Worm (Caenorhabditis elegans) whole organism, L2 larva: Measurements from ENCODE around the gene C29G2.6.

ENCODE experiments used
- C34F6.9 ChIP-seq: fragments of 150-350 bp; optimal IDR thresholded peaks from 2 replicates; lab custom pipeline; 2014; ENCODE audit warnings: missing biosample characterization, missing genetic modification characterization
- F13H6.1 ChIP-seq: sonication (generic microtip); optimal IDR thresholded peaks from 2 replicates; lab custom pipeline; 2016; ENCODE audit warnings: missing genetic modification characterization, missing compliant biosample characterization
- Y55F3AM.14 ChIP-seq: fragments of 200-800 bp; sonication (Bioruptor generic); optimal IDR thresholded peaks from 2 replicates; lab custom pipeline; 2018; ENCODE audit warnings: mild to moderate bottlenecking, missing genetic modification characterization, missing compliant biosample characterization
- alr-1 ChIP-seq: fragments of 150-350 bp; optimal IDR thresholded peaks from 2 replicates; lab custom pipeline; 2014; ENCODE audit warnings: missing biosample characterization, missing genetic modification characterization
- aly-2 ChIP-seq: fragments of 150-350 bp; optimal IDR thresholded peaks from 2 replicates; lab custom pipeline; 2014; ENCODE audit warnings: missing biosample characterization, missing genetic modification characterization
- blmp-1 ChIP-seq: sonication (generic microtip); optimal IDR thresholded peaks from 2 replicates; lab custom pipeline; 2017; ENCODE audit warnings: missing genetic modification characterization, mild to moderate bottlenecking, missing compliant biosample characterization, antibody characterized with exemption, moderate library complexity; ENCODE audit not compliant: insufficient read depth
- ceh-16 ChIP-seq: fragments of 150-350 bp; optimal IDR thresholded peaks from 2 replicates; lab custom pipeline; 2014; ENCODE audit warnings: missing biosample characterization, missing genetic modification characterization
- ceh-82 ChIP-seq: fragments of 150-350 bp; optimal IDR thresholded peaks from 2 replicates; lab custom pipeline; 2014; ENCODE audit warnings: missing biosample characterization, missing genetic modification characterization
- crh-2 ChIP-seq: sonication (generic microtip); optimal IDR thresholded peaks from 2 replicates; lab custom pipeline; 2017; ENCODE audit warnings: missing biosample characterization, missing genetic modification characterization
- dmd-4 ChIP-seq: sonication (generic microtip); optimal IDR thresholded peaks from 2 replicates; lab custom pipeline; 2017; ENCODE audit warnings: missing biosample characterization, missing genetic modification characterization
- egl-27 ChIP-seq: sonication (generic microtip); optimal IDR thresholded peaks from 3 replicates; lab custom pipeline; 2017; ENCODE audit warnings: missing biosample characterization, missing genetic modification reagents, missing genetic modification characterization
- elt-1 ChIP-seq: fragments of 150-350 bp; optimal IDR thresholded peaks from 2 replicates; lab custom pipeline; 2014; ENCODE audit warnings: missing biosample characterization, missing genetic modification characterization
- elt-3 ChIP-seq: sonication (generic microtip); optimal IDR thresholded peaks from 2 replicates; lab custom pipeline; 2017; ENCODE audit warnings: missing biosample characterization, missing genetic modification characterization
- fos-1 ChIP-seq: fragments of 150-350 bp; optimal IDR thresholded peaks from 2 replicates; lab custom pipeline; 2014; ENCODE audit warnings: missing biosample characterization, missing genetic modification characterization
- gmeb-1 ChIP-seq: fragments of 150-350 bp; optimal IDR thresholded peaks from 2 replicates; lab custom pipeline; 2014; ENCODE audit warnings: missing biosample characterization, missing genetic modification characterization
- lin-11 ChIP-seq: fragments of 150-350 bp; sonication (generic microtip); optimal IDR thresholded peaks from 2 replicates; lab custom pipeline; 2014; ENCODE audit warnings: missing biosample characterization, missing genetic modification characterization, inconsistent platforms, mixed read lengths
- lin-13 ChIP-seq: fragments of 150-350 bp; optimal IDR thresholded peaks from 2 replicates; lab custom pipeline; 2014; ENCODE audit warnings: missing biosample characterization, missing genetic modification reagents, missing genetic modification characterization
- lsy-2 ChIP-seq, 2 experiments: fragments of 150-350 bp in 1 of 2; sonication (generic microtip) in 1 of 2; optimal IDR thresholded peaks; 2 replicates each; lab custom pipeline; 2014 to 2017; ENCODE audit warnings: missing biosample characterization in 2 of 2, missing genetic modification characterization in 2 of 2
- mab-5 ChIP-seq: fragments of 150-350 bp; optimal IDR thresholded peaks from 2 replicates; lab custom pipeline; 2014; ENCODE audit warnings: missing biosample characterization, missing genetic modification characterization
- mdl-1 ChIP-seq, 2 experiments: fragments of 150-350 bp in 1 of 2; sonication (generic microtip) in 1 of 2; optimal IDR thresholded peaks; 2 replicates each; lab custom pipeline; 2017; ENCODE audit warnings: missing biosample characterization in 2 of 2, missing genetic modification characterization in 2 of 2
- nhr-10 ChIP-seq: sonication (generic microtip); optimal IDR thresholded peaks from 2 replicates; lab custom pipeline; 2017; ENCODE audit warnings: missing biosample characterization, missing genetic modification characterization
- nhr-11 ChIP-seq: fragments of 150-350 bp; optimal IDR thresholded peaks from 2 replicates; lab custom pipeline; 2014; ENCODE audit warnings: missing biosample characterization, missing genetic modification characterization
- nhr-12 ChIP-seq: fragments of 150-350 bp; optimal IDR thresholded peaks from 2 replicates; lab custom pipeline; 2014; ENCODE audit warnings: missing biosample characterization, missing genetic modification characterization
- nhr-129 ChIP-seq: fragments of 150-350 bp; optimal IDR thresholded peaks from 2 replicates; lab custom pipeline; 2014; ENCODE audit warnings: missing biosample characterization, missing genetic modification characterization
- nhr-21 ChIP-seq: fragments of 150-350 bp; optimal IDR thresholded peaks from 2 replicates; lab custom pipeline; 2014; ENCODE audit warnings: missing biosample characterization, missing genetic modification characterization
- nhr-23 ChIP-seq: fragments of 150-350 bp; optimal IDR thresholded peaks from 2 replicates; lab custom pipeline; 2014; ENCODE audit warnings: missing biosample characterization, missing genetic modification reagents, missing genetic modification characterization
- nhr-237 ChIP-seq: fragments of 150-350 bp; optimal IDR thresholded peaks from 2 replicates; lab custom pipeline; 2014; ENCODE audit warnings: missing biosample characterization, missing genetic modification characterization
- nhr-25 ChIP-seq: fragments of 150-350 bp; sonication (generic microtip); optimal IDR thresholded peaks from 3 replicates; lab custom pipeline; 2014; ENCODE audit warnings: missing biosample characterization, missing genetic modification characterization
- nhr-6 ChIP-seq: fragments of 150-350 bp; optimal IDR thresholded peaks from 2 replicates; lab custom pipeline; 2014; ENCODE audit warnings: missing biosample characterization, missing genetic modification characterization
- nhr-77 ChIP-seq: fragments of 150-350 bp; optimal IDR thresholded peaks from 2 replicates; lab custom pipeline; 2014; ENCODE audit warnings: missing biosample characterization, missing genetic modification characterization
- peb-1 ChIP-seq: fragments of 150-350 bp; optimal IDR thresholded peaks from 2 replicates; lab custom pipeline; 2014; ENCODE audit warnings: missing biosample characterization, missing genetic modification characterization
- sem-4 ChIP-seq: fragments of 150-350 bp; optimal IDR thresholded peaks from 2 replicates; lab custom pipeline; 2014; ENCODE audit warnings: missing biosample characterization, missing genetic modification reagents, missing genetic modification characterization
- sma-3 ChIP-seq: sonication (generic microtip); optimal IDR thresholded peaks from 2 replicates; lab custom pipeline; 2016; ENCODE audit warnings: missing genetic modification reagents, missing genetic modification characterization, missing compliant biosample characterization
- snpc-4 ChIP-seq: fragments of 150-350 bp; optimal IDR thresholded peaks from 2 replicates; lab custom pipeline; 2014; ENCODE audit warnings: missing biosample characterization, missing genetic modification characterization
- unc-62 ChIP-seq: fragments of 150-350 bp; optimal IDR thresholded peaks from 2 replicates; lab custom pipeline; 2014; ENCODE audit warnings: missing biosample characterization, missing genetic modification reagents, missing genetic modification characterization
- zag-1 ChIP-seq: fragments of 150-350 bp; optimal IDR thresholded peaks from 2 replicates; lab custom pipeline; 2014; ENCODE audit warnings: missing biosample characterization, missing genetic modification characterization
- ztf-1 ChIP-seq: fragments of 200-800 bp; sonication (Bioruptor generic); conservative IDR thresholded peaks from 2 replicates; pipeline ENCODE4 v1.3.6; 2022; ENCODE audit warnings: missing genetic modification characterization, missing compliant biosample characterization
- ztf-4 ChIP-seq: fragments of 150-350 bp; optimal IDR thresholded peaks from 2 replicates; lab custom pipeline; 2014; ENCODE audit warnings: missing biosample characterization, missing genetic modification characterization

Gene C29G2.6

DNA sequence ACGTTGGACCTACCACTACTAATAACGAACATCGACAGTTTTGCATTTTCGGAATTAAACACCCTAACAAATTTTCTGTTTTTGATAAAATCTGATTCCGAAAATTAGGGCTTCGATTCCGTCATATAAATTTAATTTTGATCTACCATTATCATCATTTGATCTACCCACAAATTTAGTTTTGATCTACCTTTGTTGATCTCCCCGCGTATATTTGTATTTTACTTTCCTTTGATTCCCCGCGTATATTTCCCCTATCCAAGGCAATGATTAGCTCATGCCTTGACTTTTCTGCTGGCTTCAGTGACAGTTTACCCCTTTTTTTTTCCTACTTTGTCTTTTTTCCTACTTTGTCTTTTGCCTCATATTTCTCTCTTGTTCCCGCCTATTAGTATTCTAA lies 4.1 kb upstream of the C29G2.6 start:
- TF ChIP-seq ceh-82 (tag; lab: Kevin White, UChicago) = no peak
- TF ChIP-seq crh-2 (tag; lab: Kevin White, UChicago) = no peak
- TF ChIP-seq nhr-77 (tag; lab: Kevin White, UChicago) = no peak
- no peak for TF ChIP-seq nhr-237 (tag; lab: Kevin White, UChicago)
- no peak for TF ChIP-seq peb-1 (tag; lab: Kevin White, UChicago)
- no peak for TF ChIP-seq nhr-6 (tag; lab: Kevin White, UChicago)
- TF ChIP-seq nhr-10 (tag; lab: Kevin White, UChicago) = no peak
- no peak for TF ChIP-seq fos-1 (tag; lab: Kevin White, UChicago)
- no peak for TF ChIP-seq nhr-25 (tag; lab: Kevin White, UChicago)
- TF ChIP-seq nhr-12 (tag; lab: Kevin White, UChicago) = no peak
- no peak for TF ChIP-seq aly-2 (tag; lab: Kevin White, UChicago)
- TF ChIP-seq lin-11 (tag; lab: Kevin White, UChicago) = no peak
- no peak for TF ChIP-seq F13H6.1 (tag; lab: Kevin White, UChicago)
- TF ChIP-seq blmp-1 (tag; lab: Kevin White, UChicago) = no peak
- no peak for TF ChIP-seq lin-13
- no peak for TF ChIP-seq egl-27 (tag; lab: Kevin White, UChicago)
- TF ChIP-seq elt-3 (tag; lab: Kevin White, UChicago) = no peak

- TF ChIP-seq snpc-4 (tag; lab: Kevin White, UChicago) (no peak), nhr-11 (tag; lab: Kevin White, UChicago) (no peak), alr-1 (tag; lab: Kevin White, UChicago) (no peak), Y55F3AM.14 (GFP tag; lab: Kevin White, UChicago) (no peak), peb-1 (tag; lab: Kevin White, UChicago) (no peak), gmeb-1 (tag; lab: Kevin White, UChicago) (no peak), lin-11 (tag; lab: Kevin White, UChicago) (no peak), mab-5 (no peak), nhr-237 (tag; lab: Kevin White, UChicago) (no peak), crh-2 (tag; lab: Kevin White, UChicago) (no peak), blmp-1 (tag; lab: Kevin White, UChicago) (no peak)
- TF ChIP-seq, all 48 proteins: peak for 0
Observed at ce11 chrV:2580598-2580997, 5.1 kb downstream of the C29G2.6 start, which contains the start of gene C29G2.3. Gene C29G2.3, plus strand, starts transcription at chrV:2580898.

ce11 chrV:2577603-2578002 lies 8.1 kb downstream of the C29G2.6 start, which contains the start of gene srt-4:
Gene srt-4, plus strand, starts transcription at chrV:2577903.
- TF ChIP-seq peb-1 (tag; lab: Kevin White, UChicago) (no peak), gmeb-1 (tag; lab: Kevin White, UChicago) (no peak), nhr-10 (tag; lab: Kevin White, UChicago) (no peak), blmp-1 (tag; lab: Kevin White, UChicago) (no peak), ceh-16 (tag; lab: Kevin White, UChicago) (no peak)

DNA sequence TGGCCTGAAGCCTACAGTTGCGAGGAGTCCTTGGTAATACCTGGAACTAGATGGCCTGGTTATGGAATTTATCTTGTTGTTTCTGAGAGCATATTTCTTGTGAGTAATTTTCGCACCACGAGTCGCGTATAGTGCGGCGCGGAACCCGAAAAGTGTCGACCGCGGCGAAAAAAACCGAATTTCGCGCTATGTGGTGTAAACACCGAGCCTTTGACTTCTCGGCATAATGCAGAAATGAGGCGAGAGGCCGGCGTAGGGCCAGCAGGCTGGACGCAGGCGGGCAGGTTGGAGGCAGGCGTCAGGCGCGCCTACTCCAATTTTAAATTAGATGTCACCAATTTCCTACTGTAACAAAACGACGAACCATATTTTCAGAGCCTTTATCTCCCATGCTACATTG lies 10.0 kb downstream of the C29G2.6 start:
- TF ChIP-seq elt-1 (tag; lab: Kevin White, UChicago) = no peak
- no peak for TF ChIP-seq Y55F3AM.14 (GFP tag; lab: Kevin White, UChicago)
- TF ChIP-seq lin-13 = no peak
- no peak for TF ChIP-seq blmp-1 (tag; lab: Kevin White, UChicago)
- no peak for TF ChIP-seq sem-4 (tag; lab: Kevin White, UChicago)
- TF ChIP-seq ztf-1 (GFP tag; lab: Robert Waterston, UW) = no peak
- no peak for TF ChIP-seq unc-62 (GFP tag; lab: Kevin White, UChicago)
- no peak for TF ChIP-seq ceh-82 (tag; lab: Kevin White, UChicago)
- no peak for TF ChIP-seq nhr-21 (tag; lab: Kevin White, UChicago)
- TF ChIP-seq ceh-16 (tag; lab: Kevin White, UChicago) = no peak
- TF ChIP-seq zag-1 (tag; lab: Kevin White, UChicago) = no peak
- no peak for TF ChIP-seq lsy-2 (tag; optimal IDR thresholded peaks at IDR 0.05; lab: Kevin White, UChicago)
- TF ChIP-seq mdl-1 (tag; optimal IDR thresholded peaks at IDR 0.05; lab: Kevin White, UChicago) = no peak
- no peak for TF ChIP-seq lin-11 (tag; lab: Kevin White, UChicago)

ce11 chrV:2573881-2574280 lies 11.8 kb downstream of the C29G2.6 start, which contains the start of gene nhr-290:
Gene nhr-290, plus strand, starts transcription at chrV:2574181.
- no peak for TF ChIP-seq ceh-16 (tag; lab: Kevin White, UChicago)
- no peak for TF ChIP-seq dmd-4 (tag; lab: Kevin White, UChicago)
- no peak for TF ChIP-seq mdl-1 (tag; optimal IDR thresholded peaks at IDR 0.05; lab: Kevin White, UChicago)
- TF ChIP-seq C34F6.9 = no peak
- TF ChIP-seq nhr-23 (tag; lab: Kevin White, UChicago) = no peak
- TF ChIP-seq alr-1 (tag; lab: Kevin White, UChicago) = no peak
- TF ChIP-seq gmeb-1 (tag; lab: Kevin White, UChicago) = no peak
- TF ChIP-seq ztf-1 (GFP tag; lab: Robert Waterston, UW) = no peak
- no peak for TF ChIP-seq elt-1 (tag; lab: Kevin White, UChicago)
- no peak for TF ChIP-seq sma-3 (GFP tag; lab: Kevin White, UChicago)
- TF ChIP-seq lin-13 = no peak
- TF ChIP-seq nhr-129 (tag; lab: Kevin White, UChicago) = no peak
- TF ChIP-seq ztf-4 (tag; lab: Kevin White, UChicago) = no peak
